Worm (Caenorhabditis elegans) whole organism, early embryonic: ENCODE measurements around the gene tat-6.

ENCODE experiments used
- B0310.2 ChIP-seq: sonication (generic microtip); optimal IDR thresholded peaks from 2 replicates; lab custom pipeline; 2016; ENCODE audit warnings: mild to moderate bottlenecking, missing genetic modification characterization, missing compliant biosample characterization
- F13C5.2 ChIP-seq: sonication (generic microtip); optimal IDR thresholded peaks from 2 replicates; lab custom pipeline; 2017; ENCODE audit warnings: mild to moderate bottlenecking, missing genetic modification characterization, inconsistent platforms, missing compliant biosample characterization

DNA sequence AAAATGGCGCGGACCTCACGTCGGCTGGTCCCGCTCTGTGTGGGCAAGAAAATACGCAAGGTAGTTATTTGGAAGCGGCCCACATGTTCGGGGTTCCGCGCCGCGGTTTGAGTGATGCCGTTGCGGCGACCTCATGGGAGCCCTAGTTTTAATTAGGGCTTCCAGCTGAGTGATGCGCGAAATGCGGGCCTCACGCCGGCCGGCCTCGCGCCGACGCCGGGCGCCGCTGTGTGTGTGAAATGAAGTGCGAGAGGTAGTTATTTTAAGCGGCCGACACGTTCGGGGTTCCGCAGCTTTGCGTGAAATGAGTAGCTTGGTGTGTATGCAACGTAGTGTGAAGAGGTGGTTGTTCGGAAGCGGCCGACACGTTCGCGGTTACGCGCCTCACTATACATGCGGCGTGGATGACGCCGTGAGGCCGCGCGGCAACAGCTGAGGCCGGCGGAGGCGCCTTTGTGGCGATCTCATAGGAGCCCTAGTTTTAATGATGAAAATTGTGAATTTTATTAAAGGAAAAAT lies 21.1 kb downstream of the tat-6 start:
- no peak for TF ChIP-seq F13C5.2 (tag; lab: Kevin White, UChicago)
- TF ChIP-seq B0310.2, result no peak
